Fruit fly (Drosophila melanogaster): Measurements from ENCODE around the gene toc.

- no peak for TF ChIP-seq usp (GFP tag; optimal IDR thresholded peaks at IDR 0.05)
- no peak for TF ChIP-seq CG8478 (optimal IDR thresholded peaks at IDR 0.05)
Observed at dm6 chr2L:3105895-3106294, 38.7 kb downstream of the toc start.

Measured in whole organism.